Worm (Caenorhabditis elegans) whole organism, young adult: ENCODE measurements around the gene chhy-1.

Source experiments
- B0336.3 ChIP-seq: fragments of 200-800 bp; sonication (Bioruptor generic); IDR thresholded peaks from 2 replicates; pipeline ENCODE4 v1.3.6; 2022; ENCODE audit warnings: missing genetic modification characterization, missing compliant biosample characterization
- C17E4.6 ChIP-seq: fragments of 200-800 bp; sonication (Bioruptor generic); IDR thresholded peaks from 2 replicates; pipeline ENCODE4 v1.3.6; 2022; ENCODE audit warnings: missing genetic modification reagents, missing genetic modification characterization, missing compliant biosample characterization
- F23B12.7 ChIP-seq: sonication (generic microtip); optimal IDR thresholded peaks from 2 replicates; lab custom pipeline; 2017; ENCODE audit warnings: missing genetic modification characterization, mild to moderate bottlenecking, missing compliant biosample characterization, antibody characterized with exemption, moderate library complexity; ENCODE audit not compliant: insufficient read depth
- F39B2.1 ChIP-seq: fragments of 200-800 bp; sonication (Bioruptor generic); IDR thresholded peaks from 2 replicates; pipeline ENCODE4 v1.3.6; 2022; ENCODE audit warnings: missing genetic modification reagents, missing genetic modification characterization, missing compliant biosample characterization
- F57C9.4 ChIP-seq: sonication (generic microtip); optimal IDR thresholded peaks from 2 replicates; lab custom pipeline; 2017; ENCODE audit warnings: mild to moderate bottlenecking, missing genetic modification characterization, missing compliant biosample characterization
- Y53F4B.3 ChIP-seq: fragments of 200-800 bp; sonication (Bioruptor generic); IDR thresholded peaks from 2 replicates; pipeline ENCODE4 v1.3.6; 2022; ENCODE audit warnings: missing genetic modification reagents, missing genetic modification characterization, missing compliant biosample characterization
- Y95B8A.8 ChIP-seq: fragments of 200-800 bp; sonication (Bioruptor generic); IDR thresholded peaks from 2 replicates; pipeline ENCODE4 v1.3.6; 2022; ENCODE audit warnings: missing genetic modification reagents, missing genetic modification characterization, missing compliant biosample characterization
- ama-1 ChIP-seq, 3 experiments: fragments of 150-350 bp in 1 of 3; sonication (generic microtip) in 2 of 3; optimal IDR thresholded peaks; 2 replicates each; lab custom pipeline; 2014 to 2018; ENCODE audit warnings: missing biosample characterization in 2 of 3, missing genetic modification characterization in 2 of 3, missing genetic modification reagents in 2 of 3
- aptf-2 ChIP-seq: fragments of 200-800 bp; sonication (Bioruptor generic); conservative IDR thresholded peaks from 2 replicates; pipeline ENCODE4 v1.3.6; 2022; ENCODE audit warnings: missing genetic modification reagents, missing genetic modification characterization, missing compliant biosample characterization
- atf-7 ChIP-seq: sonication (generic microtip); optimal IDR thresholded peaks from 2 replicates; lab custom pipeline; 2017; ENCODE audit warnings: mild to moderate bottlenecking, missing genetic modification characterization, missing compliant biosample characterization
- athp-1 ChIP-seq: sonication (generic microtip); optimal IDR thresholded peaks from 2 replicates; lab custom pipeline; 2017; ENCODE audit warnings: mild to moderate bottlenecking, missing genetic modification characterization, missing compliant biosample characterization
- attf-6 ChIP-seq: fragments of 200-800 bp; sonication (Bioruptor generic); IDR thresholded peaks from 2 replicates; pipeline ENCODE4 v1.3.6; 2022; ENCODE audit warnings: missing genetic modification reagents, missing genetic modification characterization, missing compliant biosample characterization
- cebp-2 ChIP-seq: fragments of 200-800 bp; sonication (Bioruptor generic); IDR thresholded peaks from 2 replicates; pipeline ENCODE4 v1.3.6; 2022; ENCODE audit warnings: missing genetic modification characterization, missing compliant biosample characterization
- ceh-27 ChIP-seq: fragments of 200-800 bp; sonication (Bioruptor generic); optimal IDR thresholded peaks from 2 replicates; lab custom pipeline; 2018; ENCODE audit warnings: mild to moderate bottlenecking, missing genetic modification characterization, moderate library complexity, missing compliant biosample characterization
- ceh-40 ChIP-seq: fragments of 200-800 bp; sonication (Bioruptor generic); IDR thresholded peaks from 2 replicates; pipeline ENCODE4 v1.3.6; 2022; ENCODE audit warnings: missing genetic modification characterization, missing compliant biosample characterization
- die-1 ChIP-seq: sonication (generic microtip); optimal IDR thresholded peaks from 2 replicates; lab custom pipeline; 2016; ENCODE audit warnings: missing genotype, mild to moderate bottlenecking, missing genetic modification characterization, missing compliant biosample characterization
- ekl-4 ChIP-seq: fragments of 200-800 bp; sonication (Bioruptor generic); IDR thresholded peaks from 2 replicates; pipeline ENCODE4 v1.3.6; 2022; ENCODE audit warnings: missing genetic modification reagents, missing genetic modification characterization, missing compliant biosample characterization
- ets-4 ChIP-seq: fragments of 200-800 bp; sonication (Bioruptor generic); optimal IDR thresholded peaks from 2 replicates; lab custom pipeline; 2018; ENCODE audit warnings: mild to moderate bottlenecking, missing genetic modification characterization, missing compliant biosample characterization
- gei-17 ChIP-seq: fragments of 200-800 bp; sonication (Bioruptor generic); optimal IDR thresholded peaks from 2 replicates; lab custom pipeline; 2018; ENCODE audit warnings: mild to moderate bottlenecking, missing genetic modification characterization, missing compliant biosample characterization
- him-1 ChIP-seq: sonication (generic microtip); optimal IDR thresholded peaks from 2 replicates; lab custom pipeline; 2016; ENCODE audit warnings: missing genotype, missing genetic modification reagents, missing genetic modification characterization, missing compliant biosample characterization
- hmg-1.2 ChIP-seq: fragments of 200-800 bp; sonication (Bioruptor generic); IDR thresholded peaks from 2 replicates; pipeline ENCODE4 v1.3.6; 2022; ENCODE audit warnings: missing genetic modification reagents, missing genetic modification characterization, missing compliant biosample characterization
- let-607 ChIP-seq, 2 experiments: fragments of 200-800 bp in 1 of 2; sonication (Bioruptor generic) in 1 of 2; sonication (generic microtip) in 1 of 2; optimal IDR thresholded peaks; 2 replicates each; lab custom pipeline; 2016 to 2018; ENCODE audit warnings: mild to moderate bottlenecking in 2 of 2, missing compliant biosample characterization in 2 of 2, missing genetic modification characterization in 2 of 2, moderate library complexity in 2 of 2, missing genotype in 1 of 2
- lin-54 ChIP-seq: fragments of 200-800 bp; sonication (Bioruptor generic); optimal IDR thresholded peaks from 2 replicates; lab custom pipeline; 2018; ENCODE audit warnings: mild to moderate bottlenecking, missing genetic modification characterization, missing compliant biosample characterization
- lsl-1 ChIP-seq: fragments of 200-800 bp; sonication (Bioruptor generic); optimal IDR thresholded peaks from 2 replicates; lab custom pipeline; 2018; ENCODE audit warnings: mild to moderate bottlenecking, missing genetic modification characterization, moderate library complexity, missing compliant biosample characterization
- madf-3 ChIP-seq: fragments of 200-800 bp; sonication (Bioruptor generic); IDR thresholded peaks from 2 replicates; pipeline ENCODE4 v1.3.6; 2022; ENCODE audit warnings: missing genetic modification reagents, missing genetic modification characterization, missing compliant biosample characterization
- mcd-1 ChIP-seq: fragments of 200-800 bp; sonication (Bioruptor generic); IDR thresholded peaks from 2 replicates; pipeline ENCODE4 v1.3.6; 2022; ENCODE audit warnings: missing genetic modification reagents, missing genetic modification characterization, missing compliant biosample characterization
- mes-4 ChIP-seq: sonication (generic microtip); optimal IDR thresholded peaks from 2 replicates; lab custom pipeline; 2016; ENCODE audit warnings: missing genotype, missing genetic modification characterization, missing compliant biosample characterization
- nfya-1 ChIP-seq: sonication (generic microtip); optimal IDR thresholded peaks from 2 replicates; lab custom pipeline; 2017; ENCODE audit warnings: antibody characterized with exemption, missing compliant biosample characterization, missing genetic modification characterization, borderline replicate concordance; ENCODE audit not compliant: insufficient read depth
- nhr-80 ChIP-seq: sonication (generic microtip); optimal IDR thresholded peaks from 2 replicates; lab custom pipeline; 2016; ENCODE audit warnings: missing genetic modification characterization, missing compliant biosample characterization
- pbrm-1 ChIP-seq: fragments of 200-800 bp; sonication (Bioruptor generic); IDR thresholded peaks from 2 replicates; pipeline ENCODE4 v1.3.6; 2022; ENCODE audit warnings: missing genetic modification reagents, missing genetic modification characterization, missing compliant biosample characterization
- pha-4 ChIP-seq: fragments of 150-350 bp; sonication (generic microtip); optimal IDR thresholded peaks from 2 replicates; lab custom pipeline; 2014; ENCODE audit warnings: missing biosample characterization, missing genetic modification reagents, missing genetic modification characterization
- sptf-2 ChIP-seq: fragments of 200-800 bp; sonication (Bioruptor generic); optimal IDR thresholded peaks from 2 replicates; lab custom pipeline; 2018; ENCODE audit warnings: mild to moderate bottlenecking, missing genetic modification characterization, missing compliant biosample characterization
- tbx-9 ChIP-seq: sonication (generic microtip); optimal IDR thresholded peaks from 2 replicates; lab custom pipeline; 2016; ENCODE audit warnings: borderline replicate concordance, missing genetic modification characterization, inconsistent platforms, missing compliant biosample characterization
- unc-62 ChIP-seq: fragments of 150-350 bp; optimal IDR thresholded peaks from 2 replicates; lab custom pipeline; 2014; ENCODE audit warnings: missing biosample characterization, missing genetic modification reagents, missing genetic modification characterization
- xnd-1 ChIP-seq: sonication (generic microtip); optimal IDR thresholded peaks from 2 replicates; lab custom pipeline; 2016; ENCODE audit warnings: missing genotype, missing genetic modification reagents, missing genetic modification characterization, missing compliant biosample characterization
- zim-3 ChIP-seq: sonication (generic microtip); optimal IDR thresholded peaks from 2 replicates; lab custom pipeline; 2017; ENCODE audit warnings: mild to moderate bottlenecking, missing genetic modification characterization, moderate library complexity, missing compliant biosample characterization
- ztf-18 ChIP-seq: sonication (generic microtip); optimal IDR thresholded peaks from 2 replicates; lab custom pipeline; 2016; ENCODE audit warnings: missing genotype, mild to moderate bottlenecking, missing genetic modification characterization, missing compliant biosample characterization
- ztf-22 ChIP-seq: fragments of 200-800 bp; sonication (Bioruptor generic); optimal IDR thresholded peaks from 2 replicates; lab custom pipeline; 2018; ENCODE audit warnings: mild to moderate bottlenecking, missing genetic modification characterization, moderate library complexity, missing compliant biosample characterization
- ztf-26 ChIP-seq: sonication (generic microtip); optimal IDR thresholded peaks from 2 replicates; lab custom pipeline; 2017; ENCODE audit warnings: missing genetic modification characterization, missing compliant biosample characterization

chhy-1 gene

DNA sequence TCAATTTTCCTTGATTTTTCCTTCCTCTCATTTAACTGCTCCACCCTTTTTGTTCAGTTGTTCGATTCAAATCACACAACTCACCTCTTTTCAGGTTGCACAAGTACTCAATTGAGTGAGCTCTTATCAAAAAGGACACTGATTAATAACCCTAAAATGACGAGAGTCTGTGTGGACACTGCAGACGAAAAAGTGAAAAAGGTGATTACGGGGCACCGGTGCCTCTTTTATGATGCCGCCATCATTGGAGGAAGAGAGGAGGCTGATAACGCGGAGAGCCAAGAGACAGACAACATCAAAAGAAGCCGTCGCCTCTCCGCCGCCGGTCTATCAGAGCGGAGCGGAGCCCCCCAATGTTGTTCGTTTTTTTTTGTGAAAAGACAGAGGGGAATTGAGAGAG lies 7.7 kb upstream of the chhy-1 start, which contains the start of gene sptf-2:
sptf-2 (plus strand) TSS at position 297 of the 400 bp plus-strand sequence.
- no peak for TF ChIP-seq Y53F4B.3 (GFP tag; lab: Robert Waterston, UW)
- TF ChIP-seq athp-1, result no peak
- TF ChIP-seq aptf-2 (GFP tag; lab: Robert Waterston, UW), result no peak
- peak; percentile 99 for TF ChIP-seq nhr-80
- TF ChIP-seq lsl-1 (GFP tag; lab: Kevin White, UChicago), result no peak
- TF ChIP-seq atf-7 (tag; lab: Kevin White, UChicago), result peak; percentile 25
- no peak for TF ChIP-seq ekl-4 (GFP tag; lab: Robert Waterston, UW)
- TF ChIP-seq hmg-1.2 (GFP tag; lab: Robert Waterston, UW), result peak; percentile 16; the same call in 1 of the 2 replicates
- no peak for TF ChIP-seq pha-4 (tag; lab: Kevin White, UChicago)
- peak; percentile 99 for TF ChIP-seq sptf-2 (GFP tag; lab: Kevin White, UChicago)
- no peak for TF ChIP-seq xnd-1 (tag; lab: Kevin White, UChicago)
- TF ChIP-seq F39B2.1 (GFP tag; lab: Robert Waterston, UW), result no peak
- TF ChIP-seq ama-1 (optimal IDR thresholded peaks at IDR 0.05; lab: Kevin White, UChicago), result no peak
- TF ChIP-seq ama-1 (GFP tag; optimal IDR thresholded peaks at IDR 0.05; lab: Kevin White, UChicago), result no peak
- no peak for TF ChIP-seq mcd-1 (GFP tag; lab: Robert Waterston, UW)
- TF ChIP-seq let-607 (tag; optimal IDR thresholded peaks at IDR 0.05; lab: Kevin White, UChicago), result no peak
- no peak for TF ChIP-seq attf-6
- no peak for TF ChIP-seq F57C9.4 (tag; lab: Kevin White, UChicago)
- 0 out of 2 replicates have a peak, but pooled peaks have one; percentile 4 for TF ChIP-seq ceh-40
- no peak for TF ChIP-seq zim-3 (tag; lab: Kevin White, UChicago)
- TF ChIP-seq tbx-9 (tag; lab: Kevin White, UChicago), result no peak
- peak; percentile 70 for TF ChIP-seq ets-4
- no peak for TF ChIP-seq madf-3 (GFP tag; lab: Robert Waterston, UW)
- TF ChIP-seq ztf-22 (GFP tag; lab: Kevin White, UChicago), result peak; percentile 23
- no peak for TF ChIP-seq him-1 (tag; lab: Kevin White, UChicago)
- no peak for TF ChIP-seq ceh-27 (GFP tag; lab: Kevin White, UChicago)

DNA sequence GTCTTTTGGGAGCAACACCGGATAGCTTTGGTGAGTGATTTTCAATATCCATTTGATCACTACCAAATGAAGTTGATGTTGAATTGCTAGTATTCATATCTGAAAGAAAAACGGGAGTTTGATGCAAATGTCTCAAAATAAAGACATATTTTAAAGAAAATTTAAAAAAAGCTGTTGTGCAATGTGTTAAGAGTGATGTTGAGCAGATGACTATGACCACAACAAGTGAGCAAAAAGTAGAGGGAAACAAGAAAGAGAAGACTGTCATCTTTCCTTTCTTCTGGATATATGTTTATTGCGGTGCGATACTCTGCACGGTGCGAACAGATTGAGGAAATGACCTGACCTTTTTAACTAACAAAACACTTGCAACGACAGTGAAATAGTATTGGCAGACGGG lies 6.0 kb upstream of the chhy-1 start, which contains the start of gene T22C8.4:
T22C8.4 (minus strand) TSS at position 101 of the 400 bp plus-strand sequence.
- TF ChIP-seq C17E4.6 (GFP tag; lab: Robert Waterston, UW) (no peak), unc-62 (GFP tag; lab: Kevin White, UChicago) (no peak)

DNA sequence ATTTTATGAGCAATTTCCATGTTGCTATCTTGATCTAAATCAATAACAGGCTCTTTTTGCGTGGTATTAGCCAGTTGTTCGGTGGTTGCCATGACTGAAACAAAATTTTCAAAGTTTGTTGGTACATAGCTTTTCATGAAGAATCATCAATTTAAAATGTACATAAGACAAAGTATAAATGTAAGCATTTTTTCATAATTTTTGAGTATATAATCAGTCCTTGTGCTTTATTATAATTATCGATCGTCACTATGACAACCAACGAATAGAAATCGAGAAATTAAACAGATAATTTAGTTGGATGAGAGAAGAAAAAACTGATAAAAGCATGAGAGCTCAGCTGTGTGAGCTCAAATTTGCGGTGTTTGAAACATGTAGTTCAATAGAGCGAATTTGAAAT lies 4.5 kb upstream of the chhy-1 start, which contains the start of gene T22C8.3:
T22C8.3 (minus strand) TSS at position 101 of the 400 bp plus-strand sequence.
- TF ChIP-seq B0336.3 (GFP tag; lab: Robert Waterston, UW) (no peak), F23B12.7 (tag; lab: Kevin White, UChicago) (no peak), ztf-18 (tag; lab: Kevin White, UChicago) (no peak), lin-54 (GFP tag; lab: Kevin White, UChicago) (no peak), die-1 (tag; lab: Kevin White, UChicago) (no peak), C17E4.6 (GFP tag; lab: Robert Waterston, UW) (no peak), Y95B8A.8 (GFP tag; lab: Robert Waterston, UW) (no peak), ztf-26 (tag; lab: Kevin White, UChicago) (no peak), mes-4 (tag; lab: Kevin White, UChicago) (no peak), gei-17 (GFP tag; lab: Kevin White, UChicago) (no peak), nfya-1 (tag; lab: Kevin White, UChicago) (no peak), cebp-2 (GFP tag; lab: Robert Waterston, UW) (no peak), pbrm-1 (GFP tag; lab: Robert Waterston, UW) (no peak)
